Worm (Caenorhabditis elegans) whole organism, L4 larva: ENCODE data around the gene C34H4.5.

Experiments
- D1046.2 ChIP-seq: fragments of 200-800 bp; sonication (Bioruptor generic); IDR thresholded peaks from 2 replicates; pipeline ENCODE4 v1.3.6; 2022; ENCODE audit warnings: missing genetic modification characterization, missing compliant biosample characterization
- F10B5.3 ChIP-seq: sonication (generic microtip); optimal IDR thresholded peaks from 2 replicates; lab custom pipeline; 2016; ENCODE audit warnings: mild to moderate bottlenecking, missing genetic modification characterization, missing compliant biosample characterization
- F49E8.2 ChIP-seq: sonication (generic microtip); optimal IDR thresholded peaks from 2 replicates; lab custom pipeline; 2016; ENCODE audit warnings: missing compliant biosample characterization, mild to moderate bottlenecking, missing genetic modification characterization, borderline replicate concordance
- T26A8.4 ChIP-seq: fragments of 200-800 bp; sonication (Bioruptor generic); IDR thresholded peaks from 2 replicates; pipeline ENCODE4 v1.3.6; 2022; ENCODE audit warnings: missing genetic modification characterization, missing compliant biosample characterization
- Y48G9A.11 ChIP-seq: fragments of 200-800 bp; sonication (Bioruptor generic); IDR thresholded peaks from 2 replicates; pipeline ENCODE4 v1.3.6; 2022; ENCODE audit warnings: missing genetic modification reagents, missing genetic modification characterization, missing compliant biosample characterization
- Y75B8A.6 ChIP-seq: fragments of 200-800 bp; sonication (Bioruptor generic); IDR thresholded peaks from 2 replicates; pipeline ENCODE4 v1.3.6; 2022; ENCODE audit warnings: missing genetic modification reagents, missing genetic modification characterization, missing compliant biosample characterization
- ZK337.2 ChIP-seq: fragments of 200-800 bp; sonication (Bioruptor generic); IDR thresholded peaks from 2 replicates; pipeline ENCODE4 v1.3.6; 2022; ENCODE audit warnings: missing genetic modification reagents, missing genetic modification characterization, missing compliant biosample characterization
- ZK546.5 ChIP-seq, 2 experiments: sonication (generic microtip); optimal IDR thresholded peaks; 2 replicates each; lab custom pipeline; 2017; ENCODE audit warnings: missing biosample characterization in 2 of 2, missing genetic modification characterization in 2 of 2
- aha-1 ChIP-seq: fragments of 150-350 bp; peaks from one replicate; lab custom pipeline; 2014; ENCODE audit warnings: missing biosample characterization, missing genetic modification characterization
- ama-1 ChIP-seq: fragments of 150-350 bp; optimal IDR thresholded peaks from 2 replicates; lab custom pipeline; 2014; ENCODE audit warnings: inconsistent platforms, mixed read lengths
- ceh-20 ChIP-seq: fragments of 200-800 bp; sonication (Bioruptor generic); IDR thresholded peaks from 2 replicates; pipeline ENCODE4 v1.3.6; 2022; ENCODE audit warnings: missing genetic modification reagents, missing genetic modification characterization, missing compliant biosample characterization
- ceh-44 ChIP-seq: fragments of 200-800 bp; sonication (Bioruptor generic); IDR thresholded peaks from 2 replicates; pipeline ENCODE4 v1.3.6; 2022; ENCODE audit warnings: missing genetic modification reagents, missing genetic modification characterization, missing compliant biosample characterization
- cey-2 ChIP-seq: sonication (generic microtip); optimal IDR thresholded peaks from 3 replicates; lab custom pipeline; 2017; ENCODE audit warnings: missing genetic modification characterization, mild to moderate bottlenecking, missing compliant biosample characterization, antibody characterized with exemption, borderline replicate concordance; ENCODE audit not compliant: insufficient read depth
- daf-19 ChIP-seq: fragments of 200-800 bp; sonication (Bioruptor generic); conservative IDR thresholded peaks from 2 replicates; pipeline ENCODE4 v1.3.6; 2022; ENCODE audit warnings: missing genetic modification characterization, missing compliant biosample characterization
- dmd-6 ChIP-seq: fragments of 200-800 bp; sonication (Bioruptor generic); IDR thresholded peaks from 2 replicates; pipeline ENCODE4 v1.3.6; 2022; ENCODE audit warnings: missing genetic modification reagents, missing genetic modification characterization, missing compliant biosample characterization
- dmd-9 ChIP-seq: fragments of 200-800 bp; sonication (Bioruptor generic); IDR thresholded peaks from 2 replicates; pipeline ENCODE4 v1.3.6; 2022; ENCODE audit warnings: missing genetic modification reagents, missing genetic modification characterization, missing compliant biosample characterization
- dpl-1 ChIP-seq: fragments of 150-350 bp; optimal IDR thresholded peaks from 2 replicates; lab custom pipeline; 2014; ENCODE audit warnings: missing biosample characterization, missing genetic modification reagents, missing genetic modification characterization
- duxl-1 ChIP-seq: sonication (generic microtip); optimal IDR thresholded peaks from 2 replicates; lab custom pipeline; 2016; ENCODE audit warnings: mild to moderate bottlenecking, missing genetic modification characterization, moderate library complexity, missing compliant biosample characterization; ENCODE audit not compliant: poor library complexity
- dve-1 ChIP-seq: sonication (generic microtip); optimal IDR thresholded peaks from 2 replicates; lab custom pipeline; 2017; ENCODE audit warnings: antibody characterized with exemption, mild to moderate bottlenecking, missing genetic modification characterization, missing compliant biosample characterization; ENCODE audit not compliant: insufficient read depth
- egl-27 ChIP-seq: sonication (generic microtip); optimal IDR thresholded peaks from 3 replicates; lab custom pipeline; 2017; ENCODE audit warnings: missing biosample characterization, missing genetic modification reagents, missing genetic modification characterization
- egl-43 ChIP-seq: fragments of 200-800 bp; sonication (Bioruptor generic); IDR thresholded peaks from 2 replicates; pipeline ENCODE4 v1.3.6; 2022; ENCODE audit warnings: missing genetic modification reagents, missing genetic modification characterization, missing compliant biosample characterization
- fkh-10 ChIP-seq: fragments of 150-350 bp; optimal IDR thresholded peaks from 2 replicates; lab custom pipeline; 2014; ENCODE audit warnings: missing biosample characterization, missing genetic modification reagents, missing genetic modification characterization
- fos-1 ChIP-seq: fragments of 150-350 bp; optimal IDR thresholded peaks from 2 replicates; lab custom pipeline; 2014; ENCODE audit warnings: missing biosample characterization, missing genetic modification characterization
- hlh-11 ChIP-seq: fragments of 200-800 bp; sonication (Bioruptor generic); optimal IDR thresholded peaks from 2 replicates; lab custom pipeline; 2018; ENCODE audit warnings: mild to moderate bottlenecking, missing genetic modification characterization, missing compliant biosample characterization
- hmg-1.1 ChIP-seq: fragments of 200-800 bp; sonication (Bioruptor generic); IDR thresholded peaks from 2 replicates; pipeline ENCODE4 v1.3.6; 2022; ENCODE audit warnings: missing genetic modification reagents, missing genetic modification characterization, missing compliant biosample characterization
- lin-1 ChIP-seq: fragments of 200-800 bp; sonication (Bioruptor generic); IDR thresholded peaks from 2 replicates; pipeline ENCODE4 v1.3.6; 2022; ENCODE audit warnings: missing genetic modification reagents, missing genetic modification characterization, missing compliant biosample characterization
- lin-38 ChIP-seq: fragments of 200-800 bp; sonication (Bioruptor generic); IDR thresholded peaks from 2 replicates; pipeline ENCODE4 v1.3.6; 2022; ENCODE audit warnings: missing genetic modification reagents, missing genetic modification characterization, missing compliant biosample characterization
- madf-9 ChIP-seq: fragments of 200-800 bp; sonication (Bioruptor generic); conservative IDR thresholded peaks from 2 replicates; pipeline ENCODE4 v1.3.6; 2022; ENCODE audit warnings: missing genetic modification reagents, missing genetic modification characterization, missing compliant biosample characterization
- mdl-1 ChIP-seq, 2 experiments: fragments of 150-350 bp in 1 of 2; sonication (generic microtip) in 1 of 2; optimal IDR thresholded peaks; 2 replicates each; lab custom pipeline; 2014 to 2017; ENCODE audit warnings: missing biosample characterization in 2 of 2, missing genetic modification characterization in 2 of 2
- mdt-29 ChIP-seq: fragments of 200-800 bp; sonication (Bioruptor generic); IDR thresholded peaks from 2 replicates; pipeline ENCODE4 v1.3.6; 2022; ENCODE audit warnings: missing genetic modification reagents, missing genetic modification characterization, missing compliant biosample characterization
- mxl-3 ChIP-seq: fragments of 200-800 bp; sonication (Bioruptor generic); optimal IDR thresholded peaks from 2 replicates; lab custom pipeline; 2018; ENCODE audit warnings: mild to moderate bottlenecking, missing genetic modification characterization, missing compliant biosample characterization
- nhr-102 ChIP-seq: sonication (generic microtip); optimal IDR thresholded peaks from 2 replicates; lab custom pipeline; 2016; ENCODE audit warnings: mild to moderate bottlenecking, missing genetic modification characterization, moderate library complexity, missing compliant biosample characterization
- nhr-11 ChIP-seq: fragments of 150-350 bp; optimal IDR thresholded peaks from 2 replicates; lab custom pipeline; 2014; ENCODE audit warnings: missing biosample characterization, missing genetic modification characterization
- nhr-25 ChIP-seq: sonication (generic microtip); optimal IDR thresholded peaks from 2 replicates; lab custom pipeline; 2017; ENCODE audit warnings: missing genetic modification characterization, mild to moderate bottlenecking, missing compliant biosample characterization, antibody characterized with exemption, moderate library complexity, borderline replicate concordance; ENCODE audit not compliant: insufficient read depth
- nhr-42 ChIP-seq: fragments of 200-800 bp; sonication (Bioruptor generic); IDR thresholded peaks from 2 replicates; pipeline ENCODE4 v1.3.6; 2022; ENCODE audit warnings: missing genetic modification characterization, missing compliant biosample characterization
- nhr-48 ChIP-seq: sonication (generic microtip); optimal IDR thresholded peaks from 2 replicates; lab custom pipeline; 2016; ENCODE audit warnings: mild to moderate bottlenecking, missing genetic modification characterization, missing compliant biosample characterization
- nhr-6 ChIP-seq: fragments of 150-350 bp; optimal IDR thresholded peaks from 2 replicates; lab custom pipeline; 2014; ENCODE audit warnings: missing biosample characterization, missing genetic modification characterization
- nhr-76 ChIP-seq: fragments of 150-350 bp; optimal IDR thresholded peaks from 2 replicates; lab custom pipeline; 2014; ENCODE audit warnings: missing biosample characterization, missing genetic modification characterization
- php-3 ChIP-seq: fragments of 200-800 bp; sonication (Bioruptor generic); IDR thresholded peaks from 2 replicates; pipeline ENCODE4 v1.3.6; 2022; ENCODE audit warnings: missing genetic modification reagents, missing genetic modification characterization, missing compliant biosample characterization
- pqm-1 ChIP-seq: sonication (generic microtip); optimal IDR thresholded peaks from 2 replicates; lab custom pipeline; 2017; ENCODE audit warnings: missing biosample characterization, missing genetic modification characterization
- saeg-2 ChIP-seq: fragments of 200-800 bp; sonication (Bioruptor generic); IDR thresholded peaks from 2 replicates; pipeline ENCODE4 v1.3.6; 2022; ENCODE audit warnings: missing genetic modification reagents, missing genetic modification characterization, missing compliant biosample characterization
- sdz-12 ChIP-seq: fragments of 200-800 bp; sonication (Bioruptor generic); optimal IDR thresholded peaks from 2 replicates; lab custom pipeline; 2018; ENCODE audit warnings: mild to moderate bottlenecking, missing genetic modification characterization, missing compliant biosample characterization
- set-16 ChIP-seq: fragments of 200-800 bp; sonication (Bioruptor generic); IDR thresholded peaks from 2 replicates; pipeline ENCODE4 v1.3.6; 2022; ENCODE audit warnings: missing genetic modification reagents, missing genetic modification characterization, missing compliant biosample characterization
- spr-3 ChIP-seq: fragments of 200-800 bp; sonication (Bioruptor generic); optimal IDR thresholded peaks from 2 replicates; lab custom pipeline; 2018; ENCODE audit warnings: mild to moderate bottlenecking, missing genetic modification characterization, missing compliant biosample characterization
- tag-97 ChIP-seq: fragments of 200-800 bp; sonication (Bioruptor generic); IDR thresholded peaks from 2 replicates; pipeline ENCODE4 v1.3.6; 2022; ENCODE audit warnings: missing genetic modification characterization, missing compliant biosample characterization
- unc-39 ChIP-seq: sonication (generic microtip); optimal IDR thresholded peaks from 2 replicates; lab custom pipeline; 2017; ENCODE audit warnings: missing biosample characterization, missing genetic modification characterization
- unc-62 ChIP-seq, 3 experiments: fragments of 150-350 bp in 1 of 3; sonication (generic microtip); optimal IDR thresholded peaks in 2 of 3; peaks in 1 of 3; 1 replicate in 1 of 3; 2 replicates in 2 of 3; lab custom pipeline; 2014 to 2017; ENCODE audit warnings: missing biosample characterization in 3 of 3, missing genetic modification characterization in 3 of 3, missing genetic modification reagents in 3 of 3, missing genotype in 1 of 3
- zfp-2 ChIP-seq: sonication (generic microtip); optimal IDR thresholded peaks from 2 replicates; lab custom pipeline; 2016; ENCODE audit warnings: mild to moderate bottlenecking, missing genetic modification characterization, missing compliant biosample characterization
- zip-2 ChIP-seq: fragments of 150-350 bp; optimal IDR thresholded peaks from 2 replicates; lab custom pipeline; 2014; ENCODE audit warnings: missing biosample characterization, missing genetic modification characterization
- ztf-7 ChIP-seq: fragments of 150-350 bp; optimal IDR thresholded peaks from 2 replicates; lab custom pipeline; 2014; ENCODE audit warnings: missing biosample characterization, missing genetic modification characterization

Gene C34H4.5

DNA sequence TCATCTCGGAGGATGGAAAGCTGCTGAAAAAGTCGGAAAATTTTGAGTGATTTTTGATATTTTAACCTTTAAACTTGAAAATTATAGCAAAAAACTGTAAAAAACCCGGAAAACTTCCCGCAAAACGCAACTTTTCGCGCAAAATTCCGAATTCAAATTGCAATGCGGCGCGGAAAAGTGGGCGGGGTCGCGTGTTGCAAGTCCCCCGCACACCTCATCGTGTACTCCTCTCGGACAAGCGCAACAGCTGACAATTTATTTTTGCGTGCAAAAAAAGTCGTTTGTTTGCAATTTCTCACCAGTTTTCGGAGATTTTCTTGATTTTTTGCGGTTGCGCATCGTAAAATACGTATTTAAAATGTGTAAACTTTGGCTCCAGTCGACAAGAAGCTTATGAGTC is 45.8 kb upstream of the C34H4.5 start, which contains the start of gene npp-8 (continued):
- TF ChIP-seq nhr-102 (tag; lab: Kevin White, UChicago): peak; percentile 88
- TF ChIP-seq nhr-11 (tag; lab: Kevin White, UChicago): peak; percentile 59
- TF ChIP-seq tag-97: no peak
- TF ChIP-seq dmd-9 (GFP tag; lab: Robert Waterston, UW): peak; percentile 70; the same call in 1 of the 2 replicates
- TF ChIP-seq madf-9: peak; percentile 78
- no peak for TF ChIP-seq nhr-76 (tag; lab: Kevin White, UChicago)
- peak; percentile 50; the same call in 1 of the 2 replicates for TF ChIP-seq lin-1 (GFP tag; lab: Robert Waterston, UW)
- peak; percentile 56 for TF ChIP-seq aha-1 (tag; lab: Kevin White, UChicago)
- peak; percentile 64 for TF ChIP-seq mxl-3 (GFP tag; lab: Kevin White, UChicago)
- TF ChIP-seq hlh-11 (tag; lab: Kevin White, UChicago): peak; percentile 99
- TF ChIP-seq dve-1: peak; percentile 91
- peak; percentile 71 for TF ChIP-seq fkh-10 (GFP tag; lab: Kevin White, UChicago)
- TF ChIP-seq dpl-1 (GFP tag; lab: Kevin White, UChicago): peak; percentile 89
- no peak for TF ChIP-seq Y75B8A.6 (GFP tag; lab: Robert Waterston, UW)
- TF ChIP-seq daf-19 (GFP tag; lab: Robert Waterston, UW): no peak
- TF ChIP-seq php-3 (GFP tag; lab: Robert Waterston, UW): peak; percentile 59
- TF ChIP-seq ztf-7: peak; percentile 73
- TF ChIP-seq fos-1 (tag; lab: Kevin White, UChicago): no peak
- peak; percentile 61; the same call in 1 of the 2 replicates for TF ChIP-seq egl-43 (GFP tag; lab: Robert Waterston, UW)
- TF ChIP-seq unc-39: no peak
- TF ChIP-seq mdl-1 (tag; optimal IDR thresholded peaks at IDR 0.05; lab: Kevin White, UChicago): peak in 1 of 2 experiments; percentile 33
- TF ChIP-seq sdz-12 (GFP tag; lab: Kevin White, UChicago): no peak
- 0 out of 2 replicates have a peak, but pooled peaks have one; percentile 32 for TF ChIP-seq ZK337.2 (GFP tag; lab: Robert Waterston, UW)
- TF ChIP-seq zip-2 (tag; lab: Kevin White, UChicago): no peak
- peak; percentile 86 for TF ChIP-seq T26A8.4
- TF ChIP-seq ZK546.5 (tag; optimal IDR thresholded peaks at IDR 0.05; lab: Kevin White, UChicago): no peak
- TF ChIP-seq nhr-42: peak; percentile 69; the same call in 1 of the 2 replicates
- TF ChIP-seq mdt-29 (GFP tag; lab: Robert Waterston, UW): peak; percentile 27; the same call in 1 of the 2 replicates
- 0 out of 2 replicates have a peak, but pooled peaks have one; percentile 22 for TF ChIP-seq ceh-44 (GFP tag; lab: Robert Waterston, UW)
- TF ChIP-seq dmd-6 (GFP tag; lab: Robert Waterston, UW): peak; percentile 79
- no peak for TF ChIP-seq cey-2 (tag; lab: Kevin White, UChicago)
- peak; percentile 86 for TF ChIP-seq spr-3 (GFP tag; lab: Kevin White, UChicago)
- TF ChIP-seq pqm-1 (tag; lab: Kevin White, UChicago): peak; percentile 30
- TF ChIP-seq F10B5.3 (tag; lab: Kevin White, UChicago): peak; percentile 33
- peak in 1 of 2 experiments; percentile 98 for TF ChIP-seq unc-62 (GFP tag; optimal IDR thresholded peaks at IDR 0.05 in 1 of 2; lab: Kevin White, UChicago)
- TF ChIP-seq unc-62 (tag; optimal IDR thresholded peaks at IDR 0.05; lab: Kevin White, UChicago): no peak
- TF ChIP-seq hmg-1.1 (GFP tag; lab: Robert Waterston, UW): peak; percentile 83
- TF ChIP-seq ceh-20: peak; percentile 82
- TF ChIP-seq nhr-25: peak; percentile 67
- TF ChIP-seq nhr-6 (tag; lab: Kevin White, UChicago): peak; percentile 56
- TF ChIP-seq nhr-48 (tag; lab: Kevin White, UChicago): peak; percentile 59
- peak; percentile 70 for TF ChIP-seq F49E8.2 (tag; lab: Kevin White, UChicago)
- peak; percentile 27; the same call in 1 of the 2 replicates for TF ChIP-seq Y48G9A.11
- TF ChIP-seq duxl-1 (tag; lab: Kevin White, UChicago): peak; percentile 88
- peak; percentile 33 for TF ChIP-seq zfp-2
- 0 out of 2 replicates have a peak, but pooled peaks have one; percentile 26 for TF ChIP-seq set-16 (GFP tag; lab: Robert Waterston, UW)
- peak; percentile 90 for TF ChIP-seq D1046.2
- TF ChIP-seq lin-38 (GFP tag; lab: Robert Waterston, UW): peak; percentile 90
- 0 out of 2 replicates have a peak, but pooled peaks have one; percentile 67 for TF ChIP-seq saeg-2 (GFP tag; lab: Robert Waterston, UW)
- no peak for TF ChIP-seq egl-27 (tag; lab: Kevin White, UChicago)
- TF ChIP-seq ama-1 (lab: Kevin White, UChicago): peak; percentile 62
